Worm (Caenorhabditis elegans) whole organism, mixed stage, embryonic: Measurements from ENCODE around the gene snpc-1.1.

Experiments used
- elt-1 ChIP-seq: sonication (generic microtip); optimal IDR thresholded peaks from 2 replicates; lab custom pipeline; 2017; ENCODE audit warnings: missing genetic modification characterization, mild to moderate bottlenecking, missing compliant biosample characterization, antibody characterized with exemption, moderate library complexity, borderline replicate concordance; ENCODE audit not compliant: insufficient read depth
- nhr-76 ChIP-seq: sonication (generic microtip); optimal IDR thresholded peaks from 2 replicates; lab custom pipeline; 2017; ENCODE audit warnings: missing biosample characterization, missing genetic modification characterization
- snpc-4 ChIP-seq: fragments of 150-350 bp; optimal IDR thresholded peaks from 2 replicates; lab custom pipeline; 2014; ENCODE audit warnings: missing biosample characterization, missing genetic modification characterization
- tbx-8 ChIP-seq: fragments of 200-800 bp; sonication (Bioruptor generic); optimal IDR thresholded peaks from 2 replicates; lab custom pipeline; 2018; ENCODE audit warnings: mild to moderate bottlenecking, missing genetic modification characterization, moderate library complexity, missing compliant biosample characterization
- ztf-11 ChIP-seq: fragments of 150-350 bp; optimal IDR thresholded peaks from 2 replicates; lab custom pipeline; 2014; ENCODE audit warnings: missing biosample characterization, missing genetic modification characterization

ce11 chrII:7765456-7765855 is 15.6 kb downstream of the snpc-1.1 start, which contains the start of gene srh-39:
- TF ChIP-seq elt-1, result no peak
- TF ChIP-seq nhr-76 (tag; lab: Kevin White, UChicago), result no peak
- TF ChIP-seq tbx-8 (GFP tag; lab: Kevin White, UChicago), result no peak
- no peak for TF ChIP-seq snpc-4
- TF ChIP-seq ztf-11 (tag; lab: Kevin White, UChicago), result no peak
